Worm (Caenorhabditis elegans): ENCODE results near the gene exc-12.

DNA sequence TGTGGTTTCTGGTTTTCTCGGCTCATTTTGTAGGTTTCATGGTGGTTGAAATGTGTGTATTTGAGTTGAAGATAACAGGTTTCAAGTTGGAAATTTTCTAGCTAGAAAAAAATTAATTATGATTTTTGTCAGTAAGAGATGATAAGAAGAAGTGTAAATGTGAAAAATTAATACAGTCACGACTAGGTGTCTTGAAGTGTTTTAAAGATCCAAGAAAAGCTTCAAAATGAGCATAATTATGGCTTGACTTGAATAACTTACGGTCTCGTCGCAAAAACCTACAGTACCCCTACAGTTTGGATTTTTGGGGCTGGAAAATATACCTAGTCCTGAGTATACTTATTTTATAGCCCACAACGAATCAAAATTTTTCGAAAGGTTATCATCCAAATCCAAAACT, at the start of gene exc-12:
- TF ChIP-seq snpc-1.3 (tag; optimal IDR thresholded peaks at IDR 0.05; ENCODE audit: insufficient read depth), result no peak
- TF ChIP-seq him-1 (tag; optimal IDR thresholded peaks at IDR 0.05), result no peak
- TF ChIP-seq aptf-2 (GFP tag; conservative IDR thresholded peaks at IDR 0.05), result no peak
- TF ChIP-seq F57C9.4 (tag; optimal IDR thresholded peaks at IDR 0.05), result no peak
- TF ChIP-seq attf-6 (GFP tag; IDR thresholded peaks at IDR 0.05), result no peak
- no peak for TF ChIP-seq F55B11.4 (tag; optimal IDR thresholded peaks at IDR 0.05; ENCODE audit: borderline replicate concordance, insufficient read depth)
- no peak for TF ChIP-seq ama-1 (optimal IDR thresholded peaks at IDR 0.05)
- no peak for TF ChIP-seq ama-1 (GFP tag; optimal IDR thresholded peaks at IDR 0.05)
- TF ChIP-seq athp-1 (tag; optimal IDR thresholded peaks at IDR 0.05), result no peak
- TF ChIP-seq xnd-1 (tag; optimal IDR thresholded peaks at IDR 0.05), result no peak
- no peak for TF ChIP-seq egl-18 (GFP tag; IDR thresholded peaks at IDR 0.05)
- no peak for TF ChIP-seq lag-1 (GFP tag; IDR thresholded peaks at IDR 0.05)

Data from whole organism, young adult.